Worm (Caenorhabditis elegans) whole organism, L2 larva: ENCODE data around the gene F41E6.7.

Experiments
- Y55F3AM.14 ChIP-seq: fragments of 200-800 bp; sonication (Bioruptor generic); optimal IDR thresholded peaks from 2 replicates; lab custom pipeline; 2018; ENCODE audit warnings: mild to moderate bottlenecking, missing genetic modification characterization, missing compliant biosample characterization
- ceh-16 ChIP-seq: fragments of 150-350 bp; optimal IDR thresholded peaks from 2 replicates; lab custom pipeline; 2014; ENCODE audit warnings: missing biosample characterization, missing genetic modification characterization
- crh-2 ChIP-seq: sonication (generic microtip); optimal IDR thresholded peaks from 2 replicates; lab custom pipeline; 2017; ENCODE audit warnings: missing biosample characterization, missing genetic modification characterization
- egl-27 ChIP-seq: sonication (generic microtip); optimal IDR thresholded peaks from 3 replicates; lab custom pipeline; 2017; ENCODE audit warnings: missing biosample characterization, missing genetic modification reagents, missing genetic modification characterization
- elt-3 ChIP-seq: sonication (generic microtip); optimal IDR thresholded peaks from 2 replicates; lab custom pipeline; 2017; ENCODE audit warnings: missing biosample characterization, missing genetic modification characterization
- nhr-21 ChIP-seq: fragments of 150-350 bp; optimal IDR thresholded peaks from 2 replicates; lab custom pipeline; 2014; ENCODE audit warnings: missing biosample characterization, missing genetic modification characterization
- nhr-237 ChIP-seq: fragments of 150-350 bp; optimal IDR thresholded peaks from 2 replicates; lab custom pipeline; 2014; ENCODE audit warnings: missing biosample characterization, missing genetic modification characterization
- nhr-6 ChIP-seq: fragments of 150-350 bp; optimal IDR thresholded peaks from 2 replicates; lab custom pipeline; 2014; ENCODE audit warnings: missing biosample characterization, missing genetic modification characterization
- zag-1 ChIP-seq: fragments of 150-350 bp; optimal IDR thresholded peaks from 2 replicates; lab custom pipeline; 2014; ENCODE audit warnings: missing biosample characterization, missing genetic modification characterization
- ztf-11 ChIP-seq: sonication (generic microtip); optimal IDR thresholded peaks from 2 replicates; lab custom pipeline; 2017; ENCODE audit warnings: missing biosample characterization, missing genetic modification characterization
- ztf-4 ChIP-seq: fragments of 150-350 bp; optimal IDR thresholded peaks from 2 replicates; lab custom pipeline; 2014; ENCODE audit warnings: missing biosample characterization, missing genetic modification characterization

DNA sequence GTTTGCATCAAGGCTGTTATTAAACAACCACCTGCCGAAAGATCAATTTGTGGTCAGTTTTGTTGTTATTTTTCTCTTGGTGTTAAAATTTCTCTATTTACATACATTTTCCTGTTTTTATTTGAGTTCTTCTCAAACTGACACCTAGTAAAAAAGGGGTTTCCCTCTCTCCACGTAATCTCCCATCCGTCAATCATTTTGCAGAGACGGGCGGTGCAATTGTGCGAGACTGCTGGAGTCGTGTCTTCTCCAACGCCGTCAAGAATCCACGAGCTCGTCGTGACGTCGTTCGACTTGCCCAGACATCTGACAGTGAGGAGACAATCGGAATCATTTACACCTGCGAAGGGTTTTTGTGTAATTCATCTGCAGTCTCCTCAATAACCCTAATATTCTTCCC is 27.3 kb upstream of the F41E6.7 start:
- TF ChIP-seq nhr-6 (tag; lab: Kevin White, UChicago) (no peak), ztf-11 (no peak), zag-1 (tag; lab: Kevin White, UChicago) (no peak), crh-2 (no peak), ztf-4 (tag; lab: Kevin White, UChicago) (no peak), nhr-21 (tag; lab: Kevin White, UChicago) (no peak), nhr-237 (tag; lab: Kevin White, UChicago) (no peak), ceh-16 (tag; lab: Kevin White, UChicago) (no peak), elt-3 (tag; lab: Kevin White, UChicago) (no peak), egl-27 (tag; lab: Kevin White, UChicago) (no peak), Y55F3AM.14 (GFP tag; lab: Kevin White, UChicago) (no peak)
